Worm (Caenorhabditis elegans): ENCODE measurements around the gene mppb-1.

DNA sequence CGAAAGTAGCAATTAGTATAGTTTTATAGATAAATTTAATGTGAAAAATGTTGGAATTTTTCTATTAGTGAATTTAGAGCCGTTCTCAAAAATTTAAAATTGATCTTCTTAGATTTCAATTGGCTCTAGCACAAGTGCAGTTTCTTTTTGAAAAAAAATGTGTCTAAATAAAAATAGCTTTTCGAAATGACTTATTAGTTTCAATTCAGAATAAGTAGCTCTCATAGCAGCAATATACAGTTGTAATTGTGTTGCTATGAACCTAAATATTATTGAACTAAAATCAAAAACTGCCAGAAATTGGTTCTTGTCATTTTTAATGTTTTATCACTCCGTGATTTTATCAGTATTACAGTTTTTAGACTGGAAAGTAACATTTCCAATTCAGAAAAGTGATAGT is 43.2 kb downstream of the mppb-1 start:
- TF ChIP-seq ceh-82 (tag; optimal IDR thresholded peaks at IDR 0.05) (no peak), nhr-76 (tag; optimal IDR thresholded peaks at IDR 0.05) (no peak), fkh-10 (GFP tag; optimal IDR thresholded peaks at IDR 0.05) (no peak), nhr-77 (tag; optimal IDR thresholded peaks at IDR 0.05) (no peak), nfya-1 (tag; optimal IDR thresholded peaks at IDR 0.05; ENCODE audit: insufficient read depth) (no peak), unc-62 (GFP tag; optimal IDR thresholded peaks at IDR 0.05) (no peak), nhr-11 (tag; optimal IDR thresholded peaks at IDR 0.05) (no peak), pha-4 (tag; optimal IDR thresholded peaks at IDR 0.05) (no peak), elt-3 (tag; optimal IDR thresholded peaks at IDR 0.05) (no peak), ceh-28 (tag; optimal IDR thresholded peaks at IDR 0.05) (no peak), lin-39 (tag; optimal IDR thresholded peaks at IDR 0.05) (no peak), nhr-12 (tag; optimal IDR thresholded peaks at IDR 0.05) (no peak)
